Worm (Caenorhabditis elegans): Measurements from ENCODE around the gene ZK675.4.

DNA sequence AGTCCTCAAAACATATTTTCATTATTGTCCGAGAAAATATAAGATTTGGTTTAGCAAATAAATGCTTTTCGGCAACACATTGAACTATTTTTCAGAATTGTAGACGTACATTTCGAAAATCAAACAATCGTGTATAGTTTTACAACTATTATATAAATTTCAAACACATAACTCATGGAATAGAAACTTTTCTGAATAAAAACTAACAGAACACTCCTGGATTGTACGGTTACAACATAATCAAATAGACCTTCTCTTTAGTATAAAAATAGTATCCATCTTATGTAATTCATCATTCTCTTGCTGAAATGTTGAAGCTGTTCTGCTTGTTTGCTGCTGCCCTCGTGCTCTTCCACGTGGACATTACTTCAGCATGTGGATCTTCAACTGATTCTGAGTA is at the start of gene ZK675.4:
- TF ChIP-seq flt-1 (GFP tag; IDR thresholded peaks at IDR 0.05) = no peak
- TF ChIP-seq klf-2 (GFP tag; conservative IDR thresholded peaks at IDR 0.05) = no peak
- no peak for TF ChIP-seq ref-1 (GFP tag; conservative IDR thresholded peaks at IDR 0.05)
- no peak for TF ChIP-seq T22C8.4 (GFP tag; IDR thresholded peaks at IDR 0.05)

Data from whole organism, midembryonic.